Worm (Caenorhabditis elegans): Measurements from ENCODE around the gene K12H6.6.
A peak's percentile ranks its signal among the peaks of the same experiment; 100 is the strongest.

K12H6.6 gene

ce11 chrII:2859873-2860821 is 29.1 kb upstream of the K12H6.6 start:
- TF ChIP-seq ztf-23 (GFP tag; IDR thresholded peaks at IDR 0.05) (peak; percentile 52; the same call in 1 of the 2 replicates), ztf-29 (GFP tag; IDR thresholded peaks at IDR 0.05) (no peak), ref-1 (GFP tag; conservative IDR thresholded peaks at IDR 0.05) (no peak), flt-1 (GFP tag; IDR thresholded peaks at IDR 0.05) (peak; percentile 81), tab-1 (GFP tag; IDR thresholded peaks at IDR 0.05) (peak; percentile 64), cog-1 (tag; optimal IDR thresholded peaks at IDR 0.05) (no peak)

- TF ChIP-seq med-1 (GFP tag; optimal IDR thresholded peaks at IDR 0.05; ENCODE audit: insufficient read depth) = no peak
- no peak for TF ChIP-seq ztf-23 (GFP tag; IDR thresholded peaks at IDR 0.05)
- TF ChIP-seq cog-1 (tag; optimal IDR thresholded peaks at IDR 0.05) = no peak
- no peak for TF ChIP-seq ref-1 (GFP tag; conservative IDR thresholded peaks at IDR 0.05)
- no peak for TF ChIP-seq flt-1 (GFP tag; IDR thresholded peaks at IDR 0.05)
- TF ChIP-seq ztf-29 (GFP tag; IDR thresholded peaks at IDR 0.05) = no peak; the same call in 1 of the 2 replicates
- TF ChIP-seq T22C8.4 (GFP tag; IDR thresholded peaks at IDR 0.05) = no peak
- TF ChIP-seq klf-2 (GFP tag; conservative IDR thresholded peaks at IDR 0.05) = no peak
- no peak for TF ChIP-seq tab-1 (GFP tag; IDR thresholded peaks at IDR 0.05)
Observed at ce11 chrII:2859315-2859714, 28.3 kb upstream of the K12H6.6 start.

- TF ChIP-seq ztf-29 (GFP tag; IDR thresholded peaks at IDR 0.05) = no peak
- TF ChIP-seq flt-1 (GFP tag; IDR thresholded peaks at IDR 0.05) = no peak
- TF ChIP-seq med-1 (GFP tag; optimal IDR thresholded peaks at IDR 0.05; ENCODE audit: insufficient read depth) = no peak
- no peak for TF ChIP-seq ref-1 (GFP tag; conservative IDR thresholded peaks at IDR 0.05)
- no peak for TF ChIP-seq ztf-23 (GFP tag; IDR thresholded peaks at IDR 0.05)
- no peak for TF ChIP-seq tab-1 (GFP tag; IDR thresholded peaks at IDR 0.05)
- no peak for TF ChIP-seq T22C8.4 (GFP tag; IDR thresholded peaks at IDR 0.05)
Observed at ce11 chrII:2858851-2859250, 27.8 kb upstream of the K12H6.6 start.

ce11 chrII:2857559-2857958 is 26.5 kb upstream of the K12H6.6 start:
- TF ChIP-seq ref-1 (GFP tag; conservative IDR thresholded peaks at IDR 0.05) (no peak), klf-2 (GFP tag; conservative IDR thresholded peaks at IDR 0.05) (no peak), cog-1 (tag; optimal IDR thresholded peaks at IDR 0.05) (no peak), tab-1 (GFP tag; IDR thresholded peaks at IDR 0.05) (no peak), ztf-29 (GFP tag; IDR thresholded peaks at IDR 0.05) (no peak), med-1 (GFP tag; optimal IDR thresholded peaks at IDR 0.05; ENCODE audit: insufficient read depth) (no peak), T22C8.4 (GFP tag; IDR thresholded peaks at IDR 0.05) (no peak), ztf-23 (GFP tag; IDR thresholded peaks at IDR 0.05) (no peak), flt-1 (GFP tag; IDR thresholded peaks at IDR 0.05) (no peak)

- no peak for TF ChIP-seq klf-2 (GFP tag; conservative IDR thresholded peaks at IDR 0.05)
- no peak for TF ChIP-seq flt-1 (GFP tag; IDR thresholded peaks at IDR 0.05)
- no peak for TF ChIP-seq ztf-29 (GFP tag; IDR thresholded peaks at IDR 0.05)
- no peak for TF ChIP-seq med-1 (GFP tag; optimal IDR thresholded peaks at IDR 0.05; ENCODE audit: insufficient read depth)
- no peak for TF ChIP-seq ref-1 (GFP tag; conservative IDR thresholded peaks at IDR 0.05)
- TF ChIP-seq cog-1 (tag; optimal IDR thresholded peaks at IDR 0.05) = no peak
- TF ChIP-seq T22C8.4 (GFP tag; IDR thresholded peaks at IDR 0.05) = no peak
- no peak for TF ChIP-seq ztf-23 (GFP tag; IDR thresholded peaks at IDR 0.05)
- no peak for TF ChIP-seq tab-1 (GFP tag; IDR thresholded peaks at IDR 0.05)
Observed at ce11 chrII:2856114-2856513, 25.1 kb upstream of the K12H6.6 start.

ce11 chrII:2854794-2855193 is 23.8 kb upstream of the K12H6.6 start:
- TF ChIP-seq ztf-29 (GFP tag; IDR thresholded peaks at IDR 0.05) (peak; percentile 34; the same call in 1 of the 2 replicates), cog-1 (tag; optimal IDR thresholded peaks at IDR 0.05) (no peak)

ce11 chrII:2853767-2854166 is 22.7 kb upstream of the K12H6.6 start:
- TF ChIP-seq med-1 (GFP tag; optimal IDR thresholded peaks at IDR 0.05; ENCODE audit: insufficient read depth) (no peak), klf-2 (GFP tag; conservative IDR thresholded peaks at IDR 0.05) (no peak), ztf-29 (GFP tag; IDR thresholded peaks at IDR 0.05) (no peak), T22C8.4 (GFP tag; IDR thresholded peaks at IDR 0.05) (no peak), tab-1 (GFP tag; IDR thresholded peaks at IDR 0.05) (no peak), ref-1 (GFP tag; conservative IDR thresholded peaks at IDR 0.05) (no peak), ztf-23 (GFP tag; IDR thresholded peaks at IDR 0.05) (no peak), flt-1 (GFP tag; IDR thresholded peaks at IDR 0.05) (no peak), cog-1 (tag; optimal IDR thresholded peaks at IDR 0.05) (no peak)

- TF ChIP-seq ztf-29 (GFP tag; IDR thresholded peaks at IDR 0.05) = no peak
- TF ChIP-seq cog-1 (tag; optimal IDR thresholded peaks at IDR 0.05) = no peak
- no peak for TF ChIP-seq T22C8.4 (GFP tag; IDR thresholded peaks at IDR 0.05)
- no peak for TF ChIP-seq klf-2 (GFP tag; conservative IDR thresholded peaks at IDR 0.05)
- no peak for TF ChIP-seq ztf-23 (GFP tag; IDR thresholded peaks at IDR 0.05)
- TF ChIP-seq med-1 (GFP tag; optimal IDR thresholded peaks at IDR 0.05; ENCODE audit: insufficient read depth) = no peak
- TF ChIP-seq ref-1 (GFP tag; conservative IDR thresholded peaks at IDR 0.05) = no peak
- no peak for TF ChIP-seq tab-1 (GFP tag; IDR thresholded peaks at IDR 0.05)
- no peak for TF ChIP-seq flt-1 (GFP tag; IDR thresholded peaks at IDR 0.05)
Observed at ce11 chrII:2852493-2852892, 21.5 kb upstream of the K12H6.6 start, which contains the start of gene ptc-3. Gene ptc-3, minus strand, starts transcription at chrII:2852593.

- no peak for TF ChIP-seq cog-1 (tag; optimal IDR thresholded peaks at IDR 0.05)
- TF ChIP-seq tab-1 (GFP tag; IDR thresholded peaks at IDR 0.05) = no peak
- TF ChIP-seq klf-2 (GFP tag; conservative IDR thresholded peaks at IDR 0.05) = no peak
- TF ChIP-seq flt-1 (GFP tag; IDR thresholded peaks at IDR 0.05) = no peak
- TF ChIP-seq ref-1 (GFP tag; conservative IDR thresholded peaks at IDR 0.05) = no peak
- no peak for TF ChIP-seq T22C8.4 (GFP tag; IDR thresholded peaks at IDR 0.05)
- TF ChIP-seq ztf-23 (GFP tag; IDR thresholded peaks at IDR 0.05) = no peak
- no peak for TF ChIP-seq med-1 (GFP tag; optimal IDR thresholded peaks at IDR 0.05; ENCODE audit: insufficient read depth)
- no peak for TF ChIP-seq ztf-29 (GFP tag; IDR thresholded peaks at IDR 0.05)
Observed at ce11 chrII:2846552-2846951, 15.5 kb upstream of the K12H6.6 start.
